Worm (Caenorhabditis elegans): ENCODE results near the gene nlp-61.

- no peak for TF ChIP-seq scrt-1 (GFP tag; IDR thresholded peaks at IDR 0.05)
- no peak for TF ChIP-seq ama-1 (optimal IDR thresholded peaks at IDR 0.05)
- TF ChIP-seq ets-7 (tag; optimal IDR thresholded peaks at IDR 0.05) = no peak
- TF ChIP-seq F13C5.2 (tag; optimal IDR thresholded peaks at IDR 0.05) = no peak
- TF ChIP-seq tbx-37 (GFP tag; conservative IDR thresholded peaks at IDR 0.05) = no peak
- TF ChIP-seq tra-4 (tag; optimal IDR thresholded peaks at IDR 0.05) = no peak
- no peak for TF ChIP-seq B0310.2 (tag; optimal IDR thresholded peaks at IDR 0.05)
Measured at ce11 chrX:7578308-7578707, 49.1 kb upstream of the nlp-61 start.

Measured in whole organism, early embryonic.